Fruit fly (Drosophila melanogaster): ENCODE data around the gene CalpC.

dm6 chrX:16292646-16293045, 32.9 kb upstream of the CalpC start:
- no peak for TF ChIP-seq Dif (GFP tag; optimal IDR thresholded peaks at IDR 0.05; ENCODE audit: partially characterized antibody)
- no peak for TF ChIP-seq Abd-B (GFP tag; optimal IDR thresholded peaks at IDR 0.05)
- TF ChIP-seq br (GFP tag; optimal IDR thresholded peaks at IDR 0.05): no peak
- no peak for TF ChIP-seq h (GFP tag; optimal IDR thresholded peaks at IDR 0.05)
- no peak for TF ChIP-seq psq (GFP tag; optimal IDR thresholded peaks at IDR 0.05)
- no peak for TF ChIP-seq Sp1 (GFP tag; optimal IDR thresholded peaks at IDR 0.05)
- no peak for TF ChIP-seq pan (optimal IDR thresholded peaks at IDR 0.05)
- TF ChIP-seq Hr83 (GFP tag; optimal IDR thresholded peaks at IDR 0.05; ENCODE audit: poor library complexity, severe bottlenecking): no peak
- no peak for TF ChIP-seq Dfd (GFP tag; optimal IDR thresholded peaks at IDR 0.05)
- no peak for TF ChIP-seq sage (GFP tag; optimal IDR thresholded peaks at IDR 0.05)
- no peak for TF ChIP-seq jim (GFP tag; optimal IDR thresholded peaks at IDR 0.05)
- TF ChIP-seq foxo (GFP tag; optimal IDR thresholded peaks at IDR 0.05): no peak
- no peak for TF ChIP-seq fru (GFP tag; optimal IDR thresholded peaks at IDR 0.05)
- no peak for TF ChIP-seq HLH106 (tag; optimal IDR thresholded peaks at IDR 0.05)
